Worm (Caenorhabditis elegans): Measurements from ENCODE around the gene srm-6.
A peak's percentile ranks its signal among the peaks of the same experiment; 100 is the strongest.

The srm-6 gene

DNA sequence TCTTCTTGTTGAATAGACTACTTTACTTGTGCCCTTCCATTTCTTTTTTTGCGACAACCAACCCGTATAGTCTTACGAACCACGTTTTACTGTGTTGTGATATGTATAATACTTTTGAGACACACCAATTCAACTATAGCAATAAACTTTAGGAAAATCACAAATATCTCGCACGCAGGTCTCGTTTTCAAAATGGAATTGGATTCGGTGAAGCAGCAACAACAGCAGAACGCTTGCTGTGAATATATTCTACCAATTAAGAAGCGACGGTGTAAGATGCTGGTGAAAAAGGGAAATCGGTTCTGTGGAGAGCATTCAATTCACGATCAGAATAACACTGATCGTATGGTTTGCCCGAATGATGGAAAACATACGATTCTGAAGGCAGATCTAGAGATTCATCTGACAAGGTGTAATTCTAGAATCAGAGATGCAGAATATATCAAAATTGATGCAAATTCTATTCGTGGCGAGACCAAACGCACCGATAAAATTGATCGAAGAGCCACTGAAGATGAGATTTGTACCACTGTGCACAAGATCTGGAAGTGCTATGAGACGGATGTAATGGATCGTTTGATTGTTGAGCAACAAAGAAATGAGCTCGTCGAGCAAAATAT, 17.6 kb downstream of the srm-6 start, which contains the start of gene Y49A3A.3:
TSS of gene Y49A3A.3 (plus strand) at position 153 of the 620 bp plus-strand sequence.
- peak; percentile 52 for TF ChIP-seq ama-1 (optimal IDR thresholded peaks at IDR 0.05)
- TF ChIP-seq hmbx-1 (tag; optimal IDR thresholded peaks at IDR 0.05): no peak
- TF ChIP-seq hnd-1 (tag; optimal IDR thresholded peaks at IDR 0.05): no peak
- TF ChIP-seq aly-1 (tag; optimal IDR thresholded peaks at IDR 0.05): peak; percentile 9
- TF ChIP-seq ceh-13 (GFP tag; optimal IDR thresholded peaks at IDR 0.05): no peak

DNA sequence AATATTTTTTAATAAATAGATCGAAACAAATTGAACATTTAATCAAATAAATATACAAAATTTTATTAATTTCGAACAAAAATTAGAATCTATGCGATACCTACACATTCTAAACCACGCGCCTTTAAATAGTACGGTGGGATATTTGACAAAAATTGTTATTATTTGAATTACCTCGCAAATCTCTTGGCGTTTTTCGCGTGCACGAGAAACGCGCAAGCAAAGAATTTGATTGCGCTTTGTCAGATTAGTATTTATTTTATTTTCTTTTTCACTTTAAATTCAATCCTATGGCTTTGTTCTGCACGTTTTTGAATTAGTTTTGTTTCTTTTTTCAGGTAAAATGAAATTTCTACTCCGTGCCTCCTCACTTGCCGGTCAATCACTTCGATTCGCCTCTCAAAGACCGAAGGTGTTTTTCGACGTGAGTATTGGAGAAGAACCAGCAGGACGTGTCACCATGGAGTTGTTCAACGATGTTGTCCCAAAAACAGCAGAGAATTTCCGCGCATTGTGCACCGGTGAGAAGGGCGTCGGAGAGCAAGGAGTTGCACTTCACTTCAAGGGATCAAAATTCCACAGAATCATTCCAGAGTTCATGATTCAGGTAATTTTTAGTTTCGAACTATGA, 19.1 kb downstream of the srm-6 start, which contains the start of gene cyn-1:
TSS of gene cyn-1 (plus strand) at position 339 of the 631 bp plus-strand sequence.
- no peak for TF ChIP-seq aly-1 (tag; optimal IDR thresholded peaks at IDR 0.05)
- TF ChIP-seq pes-1 (GFP tag; IDR thresholded peaks at IDR 0.05): 0 out of 2 replicates have a peak, but pooled peaks have one; percentile 36
- peak; percentile 61 for TF ChIP-seq F13C5.2 (tag; optimal IDR thresholded peaks at IDR 0.05)

DNA sequence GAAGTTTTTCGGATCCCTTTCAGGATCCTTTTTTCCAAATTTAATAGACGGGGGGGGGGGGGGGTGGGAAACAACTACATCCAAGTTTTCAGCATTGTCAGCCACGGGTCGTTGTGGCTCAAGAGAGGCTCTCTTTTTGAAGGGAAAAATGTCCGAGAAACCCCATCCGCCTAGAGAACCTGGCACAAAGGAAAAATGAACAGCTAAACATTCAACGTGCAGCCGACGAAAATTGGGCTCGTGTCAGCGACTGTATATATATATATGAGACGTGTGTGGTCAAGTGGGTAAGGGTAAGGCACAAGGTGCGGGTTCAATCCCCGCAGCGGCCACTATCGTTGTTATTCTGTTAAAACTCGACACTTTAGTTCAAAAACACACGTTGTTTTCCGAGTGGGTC, 21.8 kb downstream of the srm-6 start, which contains the start of gene Y49A3A.4:
TSS of gene Y49A3A.4 (minus strand) at position 314 of the 400 bp plus-strand sequence.
- TF ChIP-seq ceh-36 (tag; optimal IDR thresholded peaks at IDR 0.05) (no peak), F13C5.2 (tag; optimal IDR thresholded peaks at IDR 0.05) (no peak), sea-1 (GFP tag; conservative IDR thresholded peaks at IDR 0.05) (no peak), hmbx-1 (tag; optimal IDR thresholded peaks at IDR 0.05) (no peak), hmg-4 (GFP tag; optimal IDR thresholded peaks at IDR 0.05) (no peak), tbx-11 (GFP tag; IDR thresholded peaks at IDR 0.05) (no peak)

DNA sequence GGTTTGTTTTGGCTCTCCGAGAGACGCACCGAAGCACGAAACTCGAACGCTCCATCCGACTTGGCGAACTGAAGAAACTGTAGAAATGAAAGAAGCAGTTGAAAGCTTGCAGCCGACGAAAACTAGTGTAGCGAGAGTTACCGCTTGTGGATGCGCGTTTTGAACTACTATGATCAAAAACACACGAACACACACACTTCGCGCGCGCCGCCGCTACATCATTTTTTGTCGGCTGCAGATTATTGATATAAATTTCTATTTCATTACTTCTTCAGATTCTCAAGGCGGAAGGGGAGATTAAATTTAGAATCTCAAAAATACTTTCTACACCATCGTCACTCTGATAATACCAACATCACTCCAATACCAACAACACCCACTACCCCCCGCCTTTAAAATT, 25.2 kb downstream of the srm-6 start:
- TF ChIP-seq flt-1 (GFP tag; IDR thresholded peaks at IDR 0.05) (no peak), F13C5.2 (tag; optimal IDR thresholded peaks at IDR 0.05) (no peak), ceh-13 (GFP tag; optimal IDR thresholded peaks at IDR 0.05) (no peak), hmg-4 (GFP tag; optimal IDR thresholded peaks at IDR 0.05) (no peak), tbx-11 (GFP tag; IDR thresholded peaks at IDR 0.05) (no peak), aly-1 (tag; optimal IDR thresholded peaks at IDR 0.05) (no peak), hmbx-1 (tag; optimal IDR thresholded peaks at IDR 0.05) (no peak)

DNA sequence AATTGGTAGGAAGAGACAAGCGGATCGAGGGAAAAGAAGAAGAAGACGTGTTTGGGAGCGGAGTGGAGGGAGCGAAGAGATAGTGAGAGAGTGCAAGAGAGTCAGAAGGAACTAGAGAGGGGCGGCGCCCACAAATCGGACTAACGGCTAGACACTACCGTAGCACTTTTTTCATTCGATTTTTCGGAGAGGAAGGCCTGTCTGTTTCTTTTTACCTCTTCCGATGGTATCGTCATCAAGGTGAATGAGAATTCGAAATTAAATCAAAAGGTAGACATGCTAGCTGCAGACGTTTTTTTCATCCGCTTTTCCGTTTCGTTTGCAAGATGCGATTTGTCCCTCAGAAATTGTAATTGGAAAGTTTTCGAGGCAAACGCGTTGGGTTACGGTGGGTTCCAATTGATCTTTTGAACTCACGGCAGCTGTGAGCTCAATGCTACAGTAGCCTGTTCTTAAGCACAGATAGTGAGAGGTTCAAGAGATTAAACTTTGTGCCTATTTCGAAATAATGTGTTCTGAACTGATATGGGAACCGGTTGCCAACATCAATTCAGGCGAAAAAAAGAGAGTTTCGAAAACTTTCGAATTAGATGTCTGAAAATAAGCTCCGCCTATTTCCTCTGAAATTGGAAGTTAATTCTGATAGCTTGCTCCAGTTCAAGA, 28.0 kb downstream of the srm-6 start:
- TF ChIP-seq hmg-4 (GFP tag; optimal IDR thresholded peaks at IDR 0.05): no peak
- TF ChIP-seq ceh-36 (tag; optimal IDR thresholded peaks at IDR 0.05): no peak
- TF ChIP-seq ets-7 (tag; optimal IDR thresholded peaks at IDR 0.05): no peak
- no peak for TF ChIP-seq B0310.2 (tag; optimal IDR thresholded peaks at IDR 0.05)
- no peak for TF ChIP-seq tbx-11 (GFP tag; IDR thresholded peaks at IDR 0.05)
- no peak for TF ChIP-seq flt-1 (GFP tag; IDR thresholded peaks at IDR 0.05)
- no peak for TF ChIP-seq aly-1 (tag; optimal IDR thresholded peaks at IDR 0.05)
- TF ChIP-seq scrt-1 (GFP tag; IDR thresholded peaks at IDR 0.05): no peak
- TF ChIP-seq sea-1 (GFP tag; conservative IDR thresholded peaks at IDR 0.05): no peak
- TF ChIP-seq hmbx-1 (tag; optimal IDR thresholded peaks at IDR 0.05): no peak
- no peak for TF ChIP-seq F13C5.2 (tag; optimal IDR thresholded peaks at IDR 0.05)
- TF ChIP-seq tbx-37 (GFP tag; conservative IDR thresholded peaks at IDR 0.05): no peak
- TF ChIP-seq hnd-1 (tag; optimal IDR thresholded peaks at IDR 0.05): no peak
- TF ChIP-seq ama-1 (optimal IDR thresholded peaks at IDR 0.05): no peak
- TF ChIP-seq tra-4 (tag; optimal IDR thresholded peaks at IDR 0.05): no peak
- TF ChIP-seq ceh-13 (GFP tag; optimal IDR thresholded peaks at IDR 0.05): no peak
- TF ChIP-seq pes-1 (GFP tag; IDR thresholded peaks at IDR 0.05): no peak

DNA sequence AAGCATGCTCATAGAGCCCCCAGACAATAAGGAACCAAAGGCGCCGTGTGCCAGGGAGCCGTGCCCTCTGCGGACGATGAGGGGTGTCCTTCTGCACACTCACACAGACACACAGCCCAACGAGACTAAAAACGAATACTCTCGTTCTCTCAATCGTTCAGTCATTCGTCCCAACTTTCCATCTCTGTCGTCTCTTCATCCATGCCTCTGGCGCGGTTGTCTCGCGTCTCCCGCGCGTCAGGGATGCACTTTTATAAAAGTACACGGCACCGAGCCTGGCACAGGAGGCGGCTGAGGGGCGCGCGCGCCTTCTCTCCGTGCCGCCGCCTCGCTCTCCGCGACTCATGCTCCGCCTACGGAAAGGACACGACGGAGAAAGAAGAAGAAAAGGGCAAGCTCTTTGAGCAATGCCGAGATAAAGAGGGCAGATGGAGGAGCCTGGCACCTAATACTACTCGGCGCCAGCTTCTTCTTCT, 29.8 kb downstream of the srm-6 start:
- TF ChIP-seq aly-1 (tag; optimal IDR thresholded peaks at IDR 0.05) (peak; percentile 16), tra-4 (tag; optimal IDR thresholded peaks at IDR 0.05) (no peak)

DNA sequence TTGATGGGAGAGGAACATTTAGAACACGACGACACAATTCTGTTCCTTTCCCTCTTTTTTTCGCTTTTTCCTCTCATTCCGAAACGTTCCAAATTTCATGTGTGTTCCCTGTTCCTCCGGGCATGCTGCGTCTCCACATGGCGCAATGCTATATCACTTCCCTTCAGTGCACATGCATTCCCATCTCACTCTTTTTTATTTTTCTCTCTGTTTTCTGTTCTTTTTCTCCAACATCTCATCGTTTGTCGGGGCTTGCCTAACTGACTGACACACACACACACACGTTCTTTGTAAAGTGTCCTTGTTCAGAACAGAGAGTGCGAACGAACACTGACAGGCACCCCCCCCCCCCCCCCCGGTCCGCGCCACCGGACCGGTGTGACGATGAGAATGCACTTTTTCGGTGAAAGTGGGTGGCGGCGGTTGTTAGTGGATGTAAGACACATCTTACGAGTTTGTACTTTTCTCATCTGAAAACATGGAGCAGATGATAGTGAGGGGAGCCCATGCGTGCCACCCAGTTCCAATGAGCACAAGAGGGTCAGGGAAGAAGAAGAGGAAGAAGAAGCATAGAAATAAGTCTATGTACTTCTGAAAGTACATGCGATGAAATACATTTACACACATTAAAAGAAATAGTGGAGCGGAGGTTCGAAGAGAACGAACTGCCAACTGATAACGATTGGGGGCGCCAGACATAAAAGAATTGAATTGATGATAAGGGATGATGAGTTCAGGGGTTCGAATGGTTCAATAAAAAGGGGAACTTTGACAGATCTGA, 31.7 kb downstream of the srm-6 start:
- TF ChIP-seq hnd-1 (tag; optimal IDR thresholded peaks at IDR 0.05) (no peak), ceh-36 (tag; optimal IDR thresholded peaks at IDR 0.05) (no peak)

DNA sequence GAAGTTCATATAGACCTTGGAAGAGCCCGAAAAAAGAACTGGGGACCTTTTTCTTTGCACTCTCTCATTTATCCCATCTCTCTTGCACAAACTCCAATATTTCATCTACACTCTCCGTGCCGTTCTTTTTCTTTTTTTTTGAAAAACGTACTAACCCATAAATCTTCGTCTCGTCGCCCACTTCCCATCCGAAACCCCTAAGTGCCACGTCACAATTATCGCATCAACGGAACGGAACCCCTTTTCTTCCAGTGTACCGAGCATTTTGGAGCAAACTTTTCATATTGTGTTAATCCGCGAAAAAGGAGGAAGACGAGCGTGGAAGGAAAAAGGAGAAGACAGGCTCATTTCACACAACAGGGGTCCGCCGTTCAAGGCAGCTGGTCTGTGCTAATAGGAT, 32.7 kb downstream of the srm-6 start:
- TF ChIP-seq hmg-4 (GFP tag; optimal IDR thresholded peaks at IDR 0.05) (no peak), B0310.2 (tag; optimal IDR thresholded peaks at IDR 0.05) (no peak), flt-1 (GFP tag; IDR thresholded peaks at IDR 0.05) (no peak), scrt-1 (GFP tag; IDR thresholded peaks at IDR 0.05) (no peak), tra-4 (tag; optimal IDR thresholded peaks at IDR 0.05) (no peak), pes-1 (GFP tag; IDR thresholded peaks at IDR 0.05) (no peak), hmbx-1 (tag; optimal IDR thresholded peaks at IDR 0.05) (no peak), ceh-13 (GFP tag; optimal IDR thresholded peaks at IDR 0.05) (no peak), F13C5.2 (tag; optimal IDR thresholded peaks at IDR 0.05) (no peak), tbx-11 (GFP tag; IDR thresholded peaks at IDR 0.05) (no peak), tbx-37 (GFP tag; conservative IDR thresholded peaks at IDR 0.05) (no peak), aly-1 (tag; optimal IDR thresholded peaks at IDR 0.05) (no peak), ets-7 (tag; optimal IDR thresholded peaks at IDR 0.05) (no peak)
